Fruit fly (Drosophila melanogaster): ENCODE results near the gene sima.

DNA sequence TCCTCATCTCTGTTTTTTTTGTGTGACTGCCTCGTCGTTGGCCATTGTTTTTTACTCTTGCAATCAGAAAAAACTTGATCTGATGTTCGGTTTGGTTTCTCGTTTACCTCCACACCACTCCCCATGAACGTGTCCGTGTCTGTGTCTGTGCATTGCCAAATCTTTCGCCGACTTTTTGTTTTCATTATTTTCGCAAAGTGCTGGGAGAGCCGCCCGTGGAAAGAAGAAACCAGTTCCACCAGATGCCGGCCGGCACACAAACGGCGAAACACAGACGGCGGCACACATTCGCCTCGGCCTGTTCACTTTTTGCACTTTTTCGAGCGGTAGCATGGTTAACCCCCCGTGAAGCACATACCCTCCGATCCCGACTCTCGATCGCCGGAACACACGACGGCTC, 37.3 kb downstream of the sima start:
- TF ChIP-seq CG8119 (GFP tag; IDR thresholded peaks at IDR 0.05) (no peak; the same call in 2 of the 3 replicates), acj6 (GFP tag; optimal IDR thresholded peaks at IDR 0.05) (no peak)
